Worm (Caenorhabditis elegans): ENCODE results near the gene vhp-1.

The vhp-1 gene

DNA sequence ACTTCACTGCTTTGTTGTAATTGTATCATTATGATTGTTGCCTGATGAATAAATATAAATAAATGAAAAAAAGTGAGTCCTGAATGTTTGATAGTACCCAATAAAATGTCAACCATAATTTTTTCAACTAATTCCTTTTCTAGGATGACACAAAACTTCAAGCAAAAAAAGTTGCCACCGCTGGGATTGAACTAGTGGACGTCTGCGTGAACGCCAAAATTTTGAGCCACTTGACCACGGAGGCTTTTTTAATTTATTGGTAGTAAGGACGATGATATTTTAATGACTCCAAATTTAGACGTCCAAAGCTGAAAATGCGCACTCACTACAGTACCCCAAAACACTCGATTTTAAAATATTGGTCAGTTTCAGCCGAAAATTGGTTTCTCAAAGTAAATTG lies 30.6 kb downstream of the vhp-1 start (continued):
- TF ChIP-seq ceh-28 (tag; optimal IDR thresholded peaks at IDR 0.05) (no peak), Y105C5A.15 (GFP tag; IDR thresholded peaks at IDR 0.05) (peak; percentile 97), F26F4.8 (GFP tag; conservative IDR thresholded peaks at IDR 0.05) (peak; percentile 89), mxl-2 (GFP tag; conservative IDR thresholded peaks at IDR 0.05) (no peak), Y5F2A.4 (GFP tag; optimal IDR thresholded peaks at IDR 0.05) (peak; percentile 86), nhr-76 (tag; optimal IDR thresholded peaks at IDR 0.05) (no peak), Y75B8A.6 (GFP tag; IDR thresholded peaks at IDR 0.05) (peak; percentile 93), snpc-1.2 (GFP tag; IDR thresholded peaks at IDR 0.05) (peak; percentile 83), dve-1 (tag; optimal IDR thresholded peaks at IDR 0.05; ENCODE audit: insufficient read depth) (peak; percentile 44), unc-62 (GFP tag; optimal IDR thresholded peaks at IDR 0.05 in 1 of 2) (no peak), unc-62 (tag; optimal IDR thresholded peaks at IDR 0.05) (no peak), php-3 (GFP tag; IDR thresholded peaks at IDR 0.05) (peak; percentile 68; the same call in 1 of the 2 replicates), vab-7 (GFP tag; IDR thresholded peaks at IDR 0.05) (peak; percentile 84), lin-39 (tag; optimal IDR thresholded peaks at IDR 0.05) (no peak), nhr-10 (tag; optimal IDR thresholded peaks at IDR 0.05) (no peak), unc-39 (tag; optimal IDR thresholded peaks at IDR 0.05) (no peak), arid-1 (GFP tag; conservative IDR thresholded peaks at IDR 0.05) (peak; percentile 96), mdl-1 (tag; optimal IDR thresholded peaks at IDR 0.05) (no peak), gei-8 (GFP tag; optimal IDR thresholded peaks at IDR 0.05) (peak; percentile 85), ctbp-1 (GFP tag; IDR thresholded peaks at IDR 0.05) (peak; percentile 89), zip-2 (tag; optimal IDR thresholded peaks at IDR 0.05) (no peak), cey-2 (tag; optimal IDR thresholded peaks at IDR 0.05; ENCODE audit: borderline replicate concordance, insufficient read depth) (no peak), D1046.2 (GFP tag; IDR thresholded peaks at IDR 0.05) (peak; percentile 87), snpc-4 (tag; optimal IDR thresholded peaks at IDR 0.05) (no peak), F37D6.2 (tag; optimal IDR thresholded peaks at IDR 0.05) (no peak), jun-1 (tag; optimal IDR thresholded peaks at IDR 0.05) (no peak), daf-8 (GFP tag; IDR thresholded peaks at IDR 0.05) (no peak), aha-1 (tag) (peak; percentile 62), hlh-30 (tag; optimal IDR thresholded peaks at IDR 0.05; ENCODE audit: insufficient read depth) (no peak), set-16 (GFP tag; IDR thresholded peaks at IDR 0.05) (no peak), F44E2.7 (GFP tag; IDR thresholded peaks at IDR 0.05) (peak; percentile 86; the same call in 1 of the 2 replicates), aly-2 (tag; optimal IDR thresholded peaks at IDR 0.05) (no peak), lin-15B (tag; optimal IDR thresholded peaks at IDR 0.05) (no peak), ZK337.2 (GFP tag; IDR thresholded peaks at IDR 0.05) (peak; percentile 60; the same call in 1 of the 2 replicates), madf-9 (GFP tag; conservative IDR thresholded peaks at IDR 0.05) (no peak; the same call in 1 of the 2 replicates), tag-97 (GFP tag; IDR thresholded peaks at IDR 0.05) (no peak), attf-4 (tag; optimal IDR thresholded peaks at IDR 0.05) (no peak), ceh-20 (GFP tag; IDR thresholded peaks at IDR 0.05) (0 out of 2 replicates have a peak, but pooled peaks have one; percentile 32), T20F7.1 (GFP tag; optimal IDR thresholded peaks at IDR 0.05) (no peak), ama-1 (optimal IDR thresholded peaks at IDR 0.05) (no peak), lir-3 (tag; optimal IDR thresholded peaks at IDR 0.05) (peak; percentile 16), mxl-3 (GFP tag; optimal IDR thresholded peaks at IDR 0.05) (no peak), daf-19 (GFP tag; conservative IDR thresholded peaks at IDR 0.05) (peak; percentile 86), nhr-48 (tag; optimal IDR thresholded peaks at IDR 0.05) (peak; percentile 50), zfp-2 (tag; optimal IDR thresholded peaks at IDR 0.05) (no peak), pqm-1 (tag; optimal IDR thresholded peaks at IDR 0.05) (no peak), lim-7 (GFP tag; IDR thresholded peaks at IDR 0.05) (peak; percentile 98), ces-1 (GFP tag; optimal IDR thresholded peaks at IDR 0.05) (no peak), mdt-29 (GFP tag; IDR thresholded peaks at IDR 0.05) (peak; percentile 61), nhr-237 (tag; optimal IDR thresholded peaks at IDR 0.05) (no peak), dpl-1 (GFP tag; optimal IDR thresholded peaks at IDR 0.05) (no peak), nhr-111 (GFP tag; optimal IDR thresholded peaks at IDR 0.05) (peak; percentile 91), tra-1 (GFP tag; IDR thresholded peaks at IDR 0.05) (peak; percentile 78)
